Fruit fly (Drosophila melanogaster) whole organism, embryonic: ENCODE measurements around the gene CG42240.
A peak's percentile ranks its signal among the peaks of the same experiment; 100 is the strongest.

Experiments
- BEAF-32 ChIP-seq: fragments of 200-800 bp; sonication (Bioruptor generic); optimal IDR thresholded peaks from 3 replicates; lab custom pipeline; 2017; ENCODE audit warnings: missing biosample characterization, missing genetic modification characterization, mild to moderate bottlenecking, moderate library complexity, missing genetic modification reagents
- CG10565 ChIP-seq: fragments of 200-800 bp; sonication (Bioruptor generic); optimal IDR thresholded peaks from 3 replicates; lab custom pipeline; 2016; ENCODE audit warnings: missing biosample characterization, mild to moderate bottlenecking, missing genetic modification characterization
- CG10959 ChIP-seq: fragments of 200-800 bp; sonication (Bioruptor generic); IDR thresholded peaks from 2 replicates; pipeline ENCODE4 v1.3.6; 2022; ENCODE audit warnings: missing biosample characterization, missing genetic modification characterization
- CG12219 ChIP-seq: fragments of 200-800 bp; sonication (Bioruptor generic); optimal IDR thresholded peaks from 3 replicates; lab custom pipeline; 2018; ENCODE audit warnings: missing biosample characterization, mild to moderate bottlenecking, missing genetic modification characterization
- CG12659 ChIP-seq: fragments of 200-800 bp; sonication (Bioruptor generic); optimal IDR thresholded peaks from 3 replicates; lab custom pipeline; 2017; ENCODE audit warnings: mild to moderate bottlenecking, missing biosample characterization, missing genetic modification reagents, missing genetic modification characterization
- CG1529 ChIP-seq: fragments of 200-800 bp; sonication (Bioruptor generic); optimal IDR thresholded peaks from 3 replicates; lab custom pipeline; 2018; ENCODE audit warnings: missing biosample characterization, missing genetic modification characterization
- CG15514 ChIP-seq: fragments of 200-800 bp; sonication (Bioruptor generic); optimal IDR thresholded peaks from 3 replicates; lab custom pipeline; 2017; ENCODE audit warnings: missing biosample characterization, missing genetic modification characterization, mild to moderate bottlenecking, moderate library complexity, missing genetic modification reagents
- CG1603 ChIP-seq: fragments of 200-800 bp; sonication (Bioruptor generic); optimal IDR thresholded peaks from 2 replicates; lab custom pipeline; 2019; ENCODE audit warnings: missing biosample characterization, mild to moderate bottlenecking, missing genetic modification characterization, moderate library complexity
- CG17328 ChIP-seq: fragments of 200-800 bp; sonication (Bioruptor generic); IDR thresholded peaks from 2 replicates; pipeline ENCODE4 v1.3.6; 2022; ENCODE audit warnings: missing biosample characterization, missing genetic modification characterization
- CG17802 ChIP-seq: fragments of 200-800 bp; sonication (Bioruptor generic); optimal IDR thresholded peaks from 2 replicates; lab custom pipeline; 2018; ENCODE audit warnings: missing biosample characterization, mild to moderate bottlenecking, missing genetic modification characterization, moderate library complexity
- CG17912 ChIP-seq: fragments of 200-800 bp; sonication (Bioruptor generic); optimal IDR thresholded peaks from 2 replicates; lab custom pipeline; 2018; ENCODE audit warnings: missing biosample characterization, mild to moderate bottlenecking, missing genetic modification characterization
- CG34422 ChIP-seq: fragments of 200-800 bp; sonication (Bioruptor generic); IDR thresholded peaks from 3 replicates; pipeline ENCODE4 v1.3.6; 2022; ENCODE audit warnings: missing biosample characterization, missing genetic modification characterization
- CG3726 ChIP-seq: fragments of 200-800 bp; sonication (Bioruptor generic); IDR thresholded peaks from 3 replicates; pipeline ENCODE4, ENCODE4 v1.3.6; 2022; ENCODE audit warnings: missing biosample characterization, missing genetic modification characterization
- CG3847 ChIP-seq: fragments of 200-800 bp; sonication (Bioruptor generic); IDR thresholded peaks from 2 replicates; pipeline ENCODE4 v1.3.6; 2022; ENCODE audit warnings: missing biosample characterization, missing genetic modification characterization
- CG3995 ChIP-seq: fragments of 200-800 bp; sonication (Bioruptor generic); optimal IDR thresholded peaks from 3 replicates; lab custom pipeline; 2016; ENCODE audit warnings: missing biosample characterization, missing genetic modification characterization
- CG4360 ChIP-seq: fragments of 200-800 bp; sonication (Bioruptor generic); IDR thresholded peaks from 2 replicates; pipeline ENCODE4 v1.3.6; 2022; ENCODE audit warnings: missing biosample characterization, missing genetic modification characterization
- CG5180 ChIP-seq: fragments of 200-800 bp; sonication (Bioruptor generic); optimal IDR thresholded peaks from 3 replicates; lab custom pipeline; 2017; ENCODE audit warnings: missing biosample characterization, missing genetic modification characterization, mild to moderate bottlenecking, moderate library complexity, missing genetic modification reagents
- CG6254 ChIP-seq: fragments of 200-800 bp; sonication (Bioruptor generic); optimal IDR thresholded peaks from 3 replicates; lab custom pipeline; 2017; ENCODE audit warnings: mild to moderate bottlenecking, missing biosample characterization, missing genetic modification reagents, missing genetic modification characterization
- CG9797 ChIP-seq: fragments of 200-800 bp; sonication (Bioruptor generic); optimal IDR thresholded peaks from 3 replicates; lab custom pipeline; 2018; ENCODE audit warnings: missing biosample characterization, mild to moderate bottlenecking, missing genetic modification characterization
- Dref ChIP-seq: fragments of 200-800 bp; sonication (Bioruptor generic); IDR thresholded peaks from 2 replicates; pipeline ENCODE4 v1.3.6; 2022; ENCODE audit warnings: missing biosample characterization, missing genetic modification characterization
- E2f2 ChIP-seq: fragments of 200-800 bp; sonication (Bioruptor generic); IDR thresholded peaks from 2 replicates; pipeline ENCODE4 v1.3.6; 2022; ENCODE audit warnings: missing biosample characterization, missing genetic modification characterization
- Lhr ChIP-seq: fragments of 200-800 bp; sonication (Bioruptor generic); optimal IDR thresholded peaks from 3 replicates; lab custom pipeline; 2017; ENCODE audit warnings: mild to moderate bottlenecking, missing biosample characterization, missing genetic modification reagents, missing genetic modification characterization
- Lpt ChIP-seq: fragments of >200 bp; optimal IDR thresholded peaks from 2 replicates; lab custom pipeline; 2018; ENCODE audit warnings: missing biosample characterization, missing genetic modification characterization
- MESR4 ChIP-seq: fragments of 200-800 bp; sonication (Bioruptor generic); optimal IDR thresholded peaks from 2 replicates; lab custom pipeline; 2018; ENCODE audit warnings: missing biosample characterization, mild to moderate bottlenecking, missing genetic modification characterization, moderate library complexity
- NC2α ChIP-seq: fragments of 200-800 bp; sonication (Bioruptor generic); optimal IDR thresholded peaks from 2 replicates; lab custom pipeline; 2016; ENCODE audit warnings: missing biosample characterization, missing genetic modification characterization
- Nf-YA ChIP-seq: fragments of 200-800 bp; sonication (Bioruptor generic); IDR thresholded peaks from 2 replicates; pipeline ENCODE4 v1.3.6; 2022; ENCODE audit warnings: missing biosample characterization, missing genetic modification characterization
- Sox100B ChIP-seq: fragments of 200-800 bp; sonication (Bioruptor generic); optimal IDR thresholded peaks from 3 replicates; lab custom pipeline; 2018; ENCODE audit warnings: missing biosample characterization, mild to moderate bottlenecking, missing genetic modification characterization
- cato ChIP-seq: fragments of 200-800 bp; sonication (Bioruptor generic); optimal IDR thresholded peaks from 2 replicates; lab custom pipeline; 2016; ENCODE audit warnings: missing biosample characterization, missing genetic modification characterization, borderline replicate concordance
- dmrt99B ChIP-seq: fragments of 200-800 bp; sonication (Bioruptor generic); optimal IDR thresholded peaks from 2 replicates; lab custom pipeline; 2018; ENCODE audit warnings: missing biosample characterization, mild to moderate bottlenecking, missing genetic modification characterization, moderate library complexity
- ewg ChIP-seq: fragments of 200-800 bp; sonication (Bioruptor generic); optimal IDR thresholded peaks from 3 replicates; lab custom pipeline; 2017; ENCODE audit warnings: mild to moderate bottlenecking, missing biosample characterization, missing genetic modification reagents, missing genetic modification characterization
- gfzf ChIP-seq: fragments of 200-800 bp; sonication (Bioruptor generic); optimal IDR thresholded peaks from 2 replicates; lab custom pipeline; 2016; ENCODE audit warnings: missing biosample characterization, mild to moderate bottlenecking, missing genetic modification characterization, moderate library complexity
- grn ChIP-seq: fragments of 200-800 bp; sonication (Bioruptor generic); optimal IDR thresholded peaks from 3 replicates; lab custom pipeline; 2017; ENCODE audit warnings: missing biosample characterization, missing genetic modification characterization
- hbn ChIP-seq: fragments of 200-800 bp; sonication (Bioruptor generic); IDR thresholded peaks from 2 replicates; pipeline ENCODE4 v1.3.6; 2022; ENCODE audit warnings: missing biosample characterization, missing genetic modification characterization; ENCODE audit not compliant: partially characterized antibody
- ind ChIP-seq: fragments of 200-800 bp; sonication (Bioruptor generic); optimal IDR thresholded peaks from 3 replicates; lab custom pipeline; 2016; ENCODE audit warnings: missing biosample characterization, missing genetic modification characterization
- kni ChIP-seq: fragments of 200-800 bp; sonication (Bioruptor generic); optimal IDR thresholded peaks from 3 replicates; lab custom pipeline; 2017; ENCODE audit warnings: mild to moderate bottlenecking, missing biosample characterization, missing genetic modification reagents, missing genetic modification characterization
- luna ChIP-seq: fragments of 200-800 bp; sonication (Bioruptor generic); optimal IDR thresholded peaks from 2 replicates; lab custom pipeline; 2016; ENCODE audit warnings: missing biosample characterization, missing genetic modification characterization
- mirr ChIP-seq: fragments of 200-800 bp; sonication (Bioruptor generic); optimal IDR thresholded peaks from 3 replicates; lab custom pipeline; 2018; ENCODE audit warnings: missing biosample characterization, mild to moderate bottlenecking, missing genetic modification characterization
- nom ChIP-seq: fragments of 200-800 bp; sonication (Bioruptor generic); optimal IDR thresholded peaks from 2 replicates; lab custom pipeline; 2017; ENCODE audit warnings: missing biosample characterization, missing genetic modification characterization, mild to moderate bottlenecking, moderate library complexity, missing genetic modification reagents
- pan ChIP-seq, 4 experiments: fragments of >200 bp in 3 of 4; fragments of 200-800 bp in 1 of 4; sonication (Bioruptor generic) in 1 of 4; optimal IDR thresholded peaks in 3 of 4; IDR thresholded peaks in 1 of 4; 2 replicates each; pipeline versions ENCODE4 v1.3.6 to Lab custom; 2017 to 2022; ENCODE audit warnings: missing biosample characterization in 2 of 4, missing genetic modification characterization in 2 of 4, mixed read lengths in 1 of 4
- peb ChIP-seq: fragments of 200-800 bp; sonication (Bioruptor generic); IDR thresholded peaks from 2 replicates; pipeline ENCODE4 v1.3.6; 2022; ENCODE audit warnings: missing biosample characterization, missing genetic modification characterization
- phol ChIP-seq: fragments of 200-800 bp; sonication (Bioruptor generic); optimal IDR thresholded peaks from 3 replicates; lab custom pipeline; 2018; ENCODE audit warnings: missing biosample characterization, mild to moderate bottlenecking, missing genetic modification characterization, moderate library complexity
- pita ChIP-seq: fragments of 200-800 bp; sonication (Bioruptor generic); optimal IDR thresholded peaks from 2 replicates; lab custom pipeline; 2017; ENCODE audit warnings: missing biosample characterization, mild to moderate bottlenecking, missing genetic modification characterization
- pzg ChIP-seq: fragments of 200-800 bp; sonication (Bioruptor generic); optimal IDR thresholded peaks from 3 replicates; lab custom pipeline; 2018; ENCODE audit warnings: missing biosample characterization, mild to moderate bottlenecking, missing genetic modification characterization, moderate library complexity
- sens ChIP-seq: fragments of 200-800 bp; sonication (Bioruptor generic); peaks from one replicate; lab custom pipeline; 2016; ENCODE audit warnings: missing biosample characterization, missing genetic modification characterization
- shn ChIP-seq: fragments of 200-800 bp; sonication (Bioruptor generic); optimal IDR thresholded peaks from 3 replicates; lab custom pipeline; 2016; ENCODE audit warnings: missing biosample characterization, missing genetic modification characterization
- slbo ChIP-seq: fragments of 200-800 bp; sonication (Bioruptor generic); IDR thresholded peaks from 2 replicates; pipeline ENCODE4 v1.3.6; 2022; ENCODE audit warnings: missing biosample characterization, missing genetic modification characterization
- sqz ChIP-seq: fragments of 200-800 bp; sonication (Bioruptor generic); optimal IDR thresholded peaks from 3 replicates; lab custom pipeline; 2018; ENCODE audit warnings: missing biosample characterization, mild to moderate bottlenecking, missing genetic modification characterization
- ssp ChIP-seq: fragments of 200-800 bp; sonication (Bioruptor generic); IDR thresholded peaks from 2 replicates; pipeline ENCODE4 v1.3.6; 2022; ENCODE audit warnings: missing biosample characterization, missing genetic modification characterization
- stwl ChIP-seq: fragments of 200-800 bp; sonication (Bioruptor generic); optimal IDR thresholded peaks from 3 replicates; lab custom pipeline; 2018; ENCODE audit warnings: missing biosample characterization, mild to moderate bottlenecking, missing genetic modification characterization, moderate library complexity

Gene CG42240

DNA sequence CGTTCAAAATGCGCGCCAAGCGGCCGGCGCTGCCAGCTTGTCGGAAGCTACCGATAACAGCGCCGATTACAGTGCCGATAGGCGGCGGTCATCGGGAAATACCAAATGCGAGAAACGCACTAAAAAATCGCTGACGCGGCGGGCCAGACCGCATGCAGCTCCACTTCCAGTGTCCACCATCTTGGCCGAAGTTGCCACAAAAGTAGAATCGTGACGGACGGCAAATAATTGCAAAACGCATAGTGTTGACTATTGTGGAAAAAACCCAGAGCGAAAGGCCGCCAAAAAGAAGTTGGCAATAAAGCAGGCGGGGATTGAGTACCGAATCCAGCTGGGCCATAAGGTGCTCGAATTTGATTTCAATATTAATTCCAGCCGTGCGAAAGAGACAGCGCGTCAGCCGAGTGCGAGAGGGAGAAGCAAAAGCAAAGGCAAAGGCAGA is 16.3 kb downstream of the CG42240 start, which contains the start of gene CG3847 (continued):
- TF ChIP-seq kni (GFP tag; lab: Kevin White, UChicago): peak; percentile 53
- no peak for TF ChIP-seq CG1529 (GFP tag; lab: Kevin White, UChicago)
- peak; percentile 81 for TF ChIP-seq CG15514
- peak; percentile 96 for TF ChIP-seq Dref
- no peak for TF ChIP-seq CG5180 (GFP tag; lab: Kevin White, UChicago)
- no peak for TF ChIP-seq CG10959 (GFP tag; lab: Robert Waterston, UW)
- TF ChIP-seq NC2α (GFP tag; lab: Kevin White, UChicago): peak; percentile 18

DNA sequence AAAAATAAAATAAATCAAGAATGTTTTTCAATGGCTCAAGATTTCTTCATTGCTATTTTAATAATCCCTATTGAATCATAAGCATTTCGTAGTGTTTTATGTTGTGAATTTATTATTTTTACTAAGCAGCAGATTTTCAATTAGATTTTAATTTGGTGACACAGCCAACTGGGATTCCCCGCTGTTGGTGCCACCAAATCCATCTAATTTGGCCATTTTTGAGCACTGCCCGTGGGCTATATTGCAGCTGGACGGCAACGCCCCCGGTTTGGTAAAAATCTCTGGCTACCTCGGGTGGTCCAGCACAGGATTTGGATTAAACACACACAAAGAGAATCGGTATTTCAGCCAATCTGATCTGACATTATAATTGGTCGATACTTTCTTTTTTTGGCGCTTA is 18.6 kb downstream of the CG42240 start:
- TF ChIP-seq dmrt99B (no peak), phol (no peak), Nf-YA (no peak), CG12219 (no peak), mirr (GFP tag; lab: Kevin White, UChicago) (no peak), CG17802 (tag; lab: Kevin White, UChicago) (no peak), luna (no peak), hbn (GFP tag; lab: Robert Waterston, UW) (no peak), CG10565 (GFP tag; lab: Kevin White, UChicago) (no peak), cato (no peak), ind (GFP tag; lab: Kevin White, UChicago) (no peak), CG3726 (GFP tag; lab: Robert Waterston, UW) (no peak), pan (optimal IDR thresholded peaks at IDR 0.05; lab: Kevin White, UChicago) (no peak), pan (GFP tag; optimal IDR thresholded peaks at IDR 0.05 in 1 of 2, IDR thresholded peaks at IDR 0.05 in 1 of 2) (no peak), peb (no peak), CG17912 (GFP tag; lab: Kevin White, UChicago) (no peak), shn (GFP tag; lab: Kevin White, UChicago) (no peak), Lhr (no peak), grn (no peak), Lpt (GFP tag; lab: Kevin White, UChicago) (no peak), nom (GFP tag; lab: Kevin White, UChicago) (no peak)
- TF ChIP-seq, all 482 proteins: peak for 0

- peak; percentile 28 for TF ChIP-seq sqz
- no peak for TF ChIP-seq CG17328 (GFP tag; lab: Robert Waterston, UW)
- no peak for TF ChIP-seq CG6254 (GFP tag; lab: Kevin White, UChicago)
- peak; percentile 50 for TF ChIP-seq CG9797 (GFP tag; lab: Kevin White, UChicago)
- TF ChIP-seq CG1603: peak; percentile 27
- TF ChIP-seq E2f2: 0 out of 2 replicates have a peak, but pooled peaks have one; percentile 33
- TF ChIP-seq CG34422: no peak
- TF ChIP-seq phol: peak; percentile 1
- peak; percentile 62 for TF ChIP-seq sens (GFP tag; lab: Kevin White, UChicago)
- TF ChIP-seq ewg (GFP tag; lab: Kevin White, UChicago): no peak
- peak; percentile 95 for TF ChIP-seq CG3995 (GFP tag; lab: Kevin White, UChicago)
- TF ChIP-seq pzg (GFP tag; lab: Kevin White, UChicago): peak; percentile 53
- TF ChIP-seq CG12659: peak; percentile 22
- TF ChIP-seq slbo (GFP tag; lab: Robert Waterston, UW): no peak
- peak; percentile 6; the same call in 1 of the 2 replicates for TF ChIP-seq CG3847
- peak; percentile 7 for TF ChIP-seq stwl (tag; lab: Kevin White, UChicago)
- no peak for TF ChIP-seq Sox100B (GFP tag; lab: Kevin White, UChicago)
- TF ChIP-seq MESR4 (GFP tag; lab: Kevin White, UChicago): peak; percentile 89
- TF ChIP-seq gfzf (GFP tag; lab: Kevin White, UChicago): peak; percentile 64
- no peak for TF ChIP-seq pita (GFP tag; lab: Kevin White, UChicago)
- TF ChIP-seq BEAF-32 (GFP tag; lab: Kevin White, UChicago): peak; percentile 46
- TF ChIP-seq CG4360: no peak
- no peak for TF ChIP-seq ssp
Measured at dm6 chrX:6350213-6350679, 19.6 kb downstream of the CG42240 start, which contains the start of the genes ND-B16.6 and kdn. Gene ND-B16.6 (minus strand): TSS chrX:6350401. Gene kdn (plus strand): TSS chrX:6350629.
